Worm (Caenorhabditis elegans): Measurements from ENCODE around the gene iglr-1.
A peak's percentile ranks its signal among the peaks of the same experiment; 100 is the strongest.

The iglr-1 gene

DNA sequence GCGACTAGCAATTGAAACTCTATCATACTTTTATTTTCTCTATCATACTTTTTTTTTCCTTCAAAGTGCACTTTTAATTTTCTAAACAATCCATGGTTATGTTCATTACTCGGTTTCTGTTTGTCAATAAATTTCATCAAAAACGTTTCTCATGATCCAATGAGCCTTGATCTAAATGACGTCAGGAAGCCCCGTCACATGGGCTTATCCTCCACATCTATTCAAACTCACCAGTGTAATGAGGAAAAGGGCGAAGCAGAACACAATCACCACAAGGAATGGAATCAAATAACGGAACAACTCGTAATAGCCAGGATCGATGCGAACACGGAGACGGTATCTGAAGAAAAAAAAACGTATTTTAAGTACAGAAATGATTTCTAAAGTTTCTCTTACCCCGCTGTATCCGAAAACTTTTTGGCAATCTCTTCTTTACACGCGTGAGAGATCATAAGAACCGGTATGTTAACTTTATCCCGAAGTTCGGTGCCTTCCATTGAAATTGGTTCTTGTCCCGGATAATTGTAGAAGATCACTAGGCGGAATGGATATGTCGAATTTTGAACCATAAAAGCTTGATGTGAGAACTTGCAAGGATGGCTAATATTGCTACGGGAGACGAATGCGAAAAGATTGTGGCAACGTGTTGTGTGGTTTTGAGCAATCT is 48.0 kb upstream of the iglr-1 start:
- TF ChIP-seq nhr-84 (tag; optimal IDR thresholded peaks at IDR 0.05) (no peak), hlh-4 (tag; optimal IDR thresholded peaks at IDR 0.05) (no peak), efl-3 (GFP tag; optimal IDR thresholded peaks at IDR 0.05) (no peak), rnt-1 (tag; optimal IDR thresholded peaks at IDR 0.05) (peak; percentile 42), swsn-7 (tag; optimal IDR thresholded peaks at IDR 0.05) (no peak), skn-1 (tag; optimal IDR thresholded peaks at IDR 0.05) (no peak), tbx-2 (tag; optimal IDR thresholded peaks at IDR 0.05) (no peak), aha-1 (tag; optimal IDR thresholded peaks at IDR 0.05) (no peak), elt-3 (tag; optimal IDR thresholded peaks at IDR 0.05) (no peak), fkh-4 (tag; optimal IDR thresholded peaks at IDR 0.05; ENCODE audit: borderline replicate concordance) (peak; percentile 1), lin-14 (GFP tag; optimal IDR thresholded peaks at IDR 0.05) (peak; percentile 26), lsy-2 (tag; optimal IDR thresholded peaks at IDR 0.05) (peak in 1 of 2 experiments; percentile 12), snu-23 (GFP tag; optimal IDR thresholded peaks at IDR 0.05) (peak; percentile 28), zip-4 (GFP tag; optimal IDR thresholded peaks at IDR 0.05) (no peak), alr-1 (tag; optimal IDR thresholded peaks at IDR 0.05; ENCODE audit: borderline replicate concordance) (no peak), lir-3 (tag; optimal IDR thresholded peaks at IDR 0.05; ENCODE audit: poor library complexity) (no peak), ztf-4 (tag; optimal IDR thresholded peaks at IDR 0.05) (no peak), fos-1 (tag; optimal IDR thresholded peaks at IDR 0.05) (no peak), efl-1 (optimal IDR thresholded peaks at IDR 0.05) (no peak), efl-1 (GFP tag; optimal IDR thresholded peaks at IDR 0.05 in 1 of 2) (peak in 1 of 2 experiments; percentile 92), nhr-71 (tag; optimal IDR thresholded peaks at IDR 0.05) (peak; percentile 65), lin-35 (GFP tag; optimal IDR thresholded peaks at IDR 0.05) (no peak), ces-1 (GFP tag; optimal IDR thresholded peaks at IDR 0.05) (no peak)

DNA sequence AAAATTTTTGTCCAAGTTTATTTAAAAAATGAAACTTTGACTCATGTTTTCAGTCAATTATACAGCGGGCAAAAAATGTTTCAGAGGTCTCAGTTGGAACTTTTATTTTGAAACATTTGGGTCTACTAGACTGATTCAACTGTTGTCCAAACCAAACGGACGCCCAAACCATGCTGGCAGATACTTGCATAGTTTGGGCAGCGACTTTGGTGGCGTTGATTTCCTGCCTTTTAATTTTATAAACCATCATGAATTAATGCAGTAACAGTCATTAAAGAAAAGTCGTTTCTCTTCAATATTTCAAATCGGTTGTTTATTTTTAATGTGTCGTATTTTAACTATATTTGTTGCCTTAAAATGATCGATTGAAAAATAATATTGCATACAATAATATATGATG is 45.1 kb upstream of the iglr-1 start:
- TF ChIP-seq efl-1 (optimal IDR thresholded peaks at IDR 0.05), result no peak
- TF ChIP-seq efl-1 (GFP tag; optimal IDR thresholded peaks at IDR 0.05 in 1 of 2), result peak in 1 of 2 experiments; percentile 38
- no peak for TF ChIP-seq lin-39 (tag; optimal IDR thresholded peaks at IDR 0.05)

DNA sequence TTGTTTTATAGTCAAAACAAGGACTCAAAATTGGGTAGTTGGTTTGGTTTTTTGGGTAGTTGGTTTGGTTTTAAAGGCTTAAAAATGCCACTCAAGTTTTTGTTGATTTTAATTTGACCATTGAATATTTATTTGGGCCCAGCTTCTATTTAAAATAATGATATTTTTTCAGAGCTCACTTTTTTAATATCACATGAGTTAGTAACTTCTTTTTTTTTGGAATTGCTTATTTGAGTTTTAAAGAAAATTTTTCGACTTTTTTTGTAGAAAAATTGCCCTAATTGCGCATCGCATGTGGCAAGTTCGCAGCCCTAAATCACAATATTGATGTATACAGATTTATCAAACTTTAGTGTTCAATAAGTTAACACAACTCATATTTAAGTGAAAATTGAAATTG is 44.6 kb upstream of the iglr-1 start:
- TF ChIP-seq egl-27 (tag; optimal IDR thresholded peaks at IDR 0.05) (no peak), ceh-82 (tag; optimal IDR thresholded peaks at IDR 0.05) (no peak), blmp-1 (tag; optimal IDR thresholded peaks at IDR 0.05) (no peak), fkh-8 (tag; optimal IDR thresholded peaks at IDR 0.05) (no peak), snu-23 (GFP tag; optimal IDR thresholded peaks at IDR 0.05) (no peak), grh-1 (GFP tag; IDR thresholded peaks at IDR 0.05) (no peak), hlh-4 (tag; optimal IDR thresholded peaks at IDR 0.05) (no peak), isw-1 (GFP tag; IDR thresholded peaks at IDR 0.05) (no peak), nhr-19 (GFP tag; conservative IDR thresholded peaks at IDR 0.05) (no peak), ceh-88 (GFP tag; IDR thresholded peaks at IDR 0.05) (no peak), elt-2 (tag; optimal IDR thresholded peaks at IDR 0.05) (no peak), nhr-76 (tag; optimal IDR thresholded peaks at IDR 0.05) (no peak)

DNA sequence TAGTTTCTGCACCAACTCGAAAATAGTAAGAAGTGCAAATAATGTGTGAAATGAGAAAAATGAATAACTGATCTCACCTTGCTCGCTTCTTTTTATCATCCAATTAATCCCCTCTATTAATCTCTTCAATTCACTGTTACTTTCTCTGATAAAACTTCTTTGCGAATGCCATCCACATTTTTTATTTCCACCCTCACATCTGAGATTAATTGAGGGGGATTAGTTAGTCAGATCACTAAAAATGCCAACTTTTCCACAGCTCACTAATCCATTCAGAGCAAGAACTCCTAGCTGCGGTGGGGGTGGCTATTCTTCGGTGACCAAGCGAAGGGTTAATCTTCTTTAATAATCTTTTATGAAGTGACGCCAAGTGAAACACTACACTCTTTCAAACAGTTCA is 43.6 kb upstream of the iglr-1 start, which contains the start of gene dsc-1:
TSS of gene dsc-1 (minus strand) at position 46 of the 400 bp plus-strand sequence.
- peak; percentile 72 for TF ChIP-seq pax-3 (tag; optimal IDR thresholded peaks at IDR 0.05)
- TF ChIP-seq unc-86 (tag; optimal IDR thresholded peaks at IDR 0.05), result no peak
- TF ChIP-seq fkh-4 (tag; optimal IDR thresholded peaks at IDR 0.05; ENCODE audit: borderline replicate concordance), result peak; percentile 62
- peak; percentile 1 for TF ChIP-seq nhr-47 (tag; optimal IDR thresholded peaks at IDR 0.05)
- TF ChIP-seq blmp-1 (tag; optimal IDR thresholded peaks at IDR 0.05), result no peak

Measured in whole organism, L1 larva.